Worm (Caenorhabditis elegans) whole organism, L4 larva: ENCODE data around the gene spp-2.

ENCODE experiments used
- ZK337.2 ChIP-seq: fragments of 200-800 bp; sonication (Bioruptor generic); IDR thresholded peaks from 2 replicates; pipeline ENCODE4 v1.3.6; 2022; ENCODE audit warnings: missing genetic modification reagents, missing genetic modification characterization, missing compliant biosample characterization
- lin-15B ChIP-seq: fragments of 150-350 bp; sonication (generic microtip); optimal IDR thresholded peaks from 3 replicates; lab custom pipeline; 2014; ENCODE audit warnings: missing biosample characterization, missing genetic modification characterization
- lsy-2 ChIP-seq, 2 experiments: fragments of 150-350 bp in 1 of 2; sonication (generic microtip) in 1 of 2; optimal IDR thresholded peaks; 2 replicates each; lab custom pipeline; 2014 to 2017; ENCODE audit warnings: missing biosample characterization in 2 of 2, missing genetic modification characterization in 2 of 2
- skn-1 ChIP-seq: fragments of 150-350 bp; optimal IDR thresholded peaks from 2 replicates; lab custom pipeline; 2014; ENCODE audit warnings: missing biosample characterization, missing genetic modification characterization

DNA sequence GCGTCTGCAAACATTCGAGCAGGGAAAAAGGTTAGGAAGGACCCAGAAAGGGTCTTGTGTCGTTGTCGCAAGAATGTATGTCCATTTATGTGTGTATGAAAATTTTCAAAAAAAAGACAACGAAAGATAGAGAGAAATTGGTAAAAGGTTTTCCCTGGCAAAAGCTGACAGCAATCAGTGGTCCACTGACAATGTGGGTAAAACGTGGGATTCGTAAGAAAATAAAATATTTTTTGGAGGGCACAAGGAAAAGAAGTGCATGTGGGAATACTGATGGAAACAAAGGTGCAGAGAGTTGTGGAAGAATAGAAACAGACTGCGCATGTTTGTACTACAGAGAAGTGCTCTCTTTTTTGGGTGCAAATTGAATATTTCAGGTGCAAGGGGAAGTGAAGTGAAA lies 33.5 kb downstream of the spp-2 start:
- TF ChIP-seq lin-15B (tag; lab: Kevin White, UChicago) (no peak), lsy-2 (tag; optimal IDR thresholded peaks at IDR 0.05; lab: Kevin White, UChicago) (no peak), skn-1 (no peak), ZK337.2 (no peak)
